Worm (Caenorhabditis elegans) whole organism, L4 larva: ENCODE measurements around the gene M57.1.

Experiments used
- F10B5.3 ChIP-seq: sonication (generic microtip); optimal IDR thresholded peaks from 2 replicates; lab custom pipeline; 2016; ENCODE audit warnings: mild to moderate bottlenecking, missing genetic modification characterization, missing compliant biosample characterization
- F37D6.2 ChIP-seq: sonication (generic microtip); optimal IDR thresholded peaks from 2 replicates; lab custom pipeline; 2016; ENCODE audit warnings: mild to moderate bottlenecking, missing genetic modification characterization, missing compliant biosample characterization
- F44E2.7 ChIP-seq: fragments of 200-800 bp; sonication (Bioruptor generic); IDR thresholded peaks from 2 replicates; pipeline ENCODE4 v2.1.2; 2022; ENCODE audit warnings: missing genetic modification characterization, missing compliant biosample characterization
- F49E8.2 ChIP-seq: sonication (generic microtip); optimal IDR thresholded peaks from 2 replicates; lab custom pipeline; 2016; ENCODE audit warnings: missing compliant biosample characterization, mild to moderate bottlenecking, missing genetic modification characterization, borderline replicate concordance
- T26A8.4 ChIP-seq: fragments of 200-800 bp; sonication (Bioruptor generic); IDR thresholded peaks from 2 replicates; pipeline ENCODE4 v1.3.6; 2022; ENCODE audit warnings: missing genetic modification characterization, missing compliant biosample characterization
- Y105C5A.15 ChIP-seq: fragments of 200-800 bp; sonication (Bioruptor generic); IDR thresholded peaks from 2 replicates; pipeline ENCODE4 v1.3.6; 2022; ENCODE audit warnings: missing genetic modification characterization, missing compliant biosample characterization
- Y48G9A.11 ChIP-seq: fragments of 200-800 bp; sonication (Bioruptor generic); IDR thresholded peaks from 2 replicates; pipeline ENCODE4 v1.3.6; 2022; ENCODE audit warnings: missing genetic modification reagents, missing genetic modification characterization, missing compliant biosample characterization
- Y5F2A.4 ChIP-seq: fragments of 200-800 bp; sonication (Bioruptor generic); optimal IDR thresholded peaks from 2 replicates; lab custom pipeline; 2018; ENCODE audit warnings: mild to moderate bottlenecking, missing genetic modification characterization, missing compliant biosample characterization
- ZK337.2 ChIP-seq: fragments of 200-800 bp; sonication (Bioruptor generic); IDR thresholded peaks from 2 replicates; pipeline ENCODE4 v1.3.6; 2022; ENCODE audit warnings: missing genetic modification reagents, missing genetic modification characterization, missing compliant biosample characterization
- ZK546.5 ChIP-seq, 2 experiments: sonication (generic microtip); optimal IDR thresholded peaks; 2 replicates each; lab custom pipeline; 2017; ENCODE audit warnings: missing biosample characterization in 2 of 2, missing genetic modification characterization in 2 of 2
- aha-1 ChIP-seq: fragments of 150-350 bp; peaks from one replicate; lab custom pipeline; 2014; ENCODE audit warnings: missing biosample characterization, missing genetic modification characterization
- aly-2 ChIP-seq: sonication (generic microtip); optimal IDR thresholded peaks from 2 replicates; lab custom pipeline; 2018; ENCODE audit warnings: missing biosample characterization, missing genetic modification characterization
- ama-1 ChIP-seq: fragments of 150-350 bp; optimal IDR thresholded peaks from 2 replicates; lab custom pipeline; 2014; ENCODE audit warnings: inconsistent platforms, mixed read lengths
- ceh-28 ChIP-seq: fragments of 150-350 bp; optimal IDR thresholded peaks from 2 replicates; lab custom pipeline; 2014; ENCODE audit warnings: missing biosample characterization, missing genetic modification reagents, missing genetic modification characterization
- ceh-32 ChIP-seq: sonication (generic microtip); optimal IDR thresholded peaks from 2 replicates; lab custom pipeline; 2016; ENCODE audit warnings: mild to moderate bottlenecking, missing genetic modification characterization, missing compliant biosample characterization; ENCODE audit not compliant: poor library complexity
- ceh-62 ChIP-seq: sonication (generic microtip); optimal IDR thresholded peaks from 2 replicates; lab custom pipeline; 2017; ENCODE audit warnings: missing biosample characterization, missing genetic modification characterization
- ceh-82 ChIP-seq: sonication (generic microtip); optimal IDR thresholded peaks from 2 replicates; lab custom pipeline; 2017; ENCODE audit warnings: missing biosample characterization, missing genetic modification characterization
- ces-1 ChIP-seq: fragments of 150-350 bp; sonication (generic microtip); optimal IDR thresholded peaks from 4 replicates; lab custom pipeline; 2014; ENCODE audit warnings: missing biosample characterization, missing genetic modification reagents, missing genetic modification characterization
- cey-2 ChIP-seq: sonication (generic microtip); optimal IDR thresholded peaks from 3 replicates; lab custom pipeline; 2017; ENCODE audit warnings: missing genetic modification characterization, mild to moderate bottlenecking, missing compliant biosample characterization, antibody characterized with exemption, borderline replicate concordance; ENCODE audit not compliant: insufficient read depth
- daf-16 ChIP-seq, 3 experiments: sonication (generic microtip); optimal IDR thresholded peaks; 2 replicates each; lab custom pipeline; 2016 to 2017; ENCODE audit warnings: missing genetic modification characterization in 3 of 3, missing genetic modification reagents in 3 of 3, mild to moderate bottlenecking in 2 of 3, missing compliant biosample characterization in 2 of 3, missing biosample characterization in 1 of 3, moderate library complexity in 1 of 3
- daf-8 ChIP-seq: fragments of 200-800 bp; sonication (Bioruptor generic); IDR thresholded peaks from 2 replicates; pipeline ENCODE4 v1.3.6; 2022; ENCODE audit warnings: missing genetic modification characterization, missing compliant biosample characterization
- dmd-6 ChIP-seq: fragments of 200-800 bp; sonication (Bioruptor generic); IDR thresholded peaks from 2 replicates; pipeline ENCODE4 v1.3.6; 2022; ENCODE audit warnings: missing genetic modification reagents, missing genetic modification characterization, missing compliant biosample characterization
- dmd-9 ChIP-seq: fragments of 200-800 bp; sonication (Bioruptor generic); IDR thresholded peaks from 2 replicates; pipeline ENCODE4 v1.3.6; 2022; ENCODE audit warnings: missing genetic modification reagents, missing genetic modification characterization, missing compliant biosample characterization
- egl-43 ChIP-seq: fragments of 200-800 bp; sonication (Bioruptor generic); IDR thresholded peaks from 2 replicates; pipeline ENCODE4 v1.3.6; 2022; ENCODE audit warnings: missing genetic modification reagents, missing genetic modification characterization, missing compliant biosample characterization
- fos-1 ChIP-seq: fragments of 150-350 bp; optimal IDR thresholded peaks from 2 replicates; lab custom pipeline; 2014; ENCODE audit warnings: missing biosample characterization, missing genetic modification characterization
- hif-1 ChIP-seq, 2 experiments: sonication (generic microtip); optimal IDR thresholded peaks; 2 replicates each; lab custom pipeline; 2016 to 2017; ENCODE audit warnings: missing compliant biosample characterization in 2 of 2, missing genetic modification characterization in 2 of 2, missing genetic modification reagents in 2 of 2, missing genotype in 2 of 2, mild to moderate bottlenecking in 1 of 2
- hmg-1.1 ChIP-seq: fragments of 200-800 bp; sonication (Bioruptor generic); IDR thresholded peaks from 2 replicates; pipeline ENCODE4 v1.3.6; 2022; ENCODE audit warnings: missing genetic modification reagents, missing genetic modification characterization, missing compliant biosample characterization
- lin-1 ChIP-seq: fragments of 200-800 bp; sonication (Bioruptor generic); IDR thresholded peaks from 2 replicates; pipeline ENCODE4 v1.3.6; 2022; ENCODE audit warnings: missing genetic modification reagents, missing genetic modification characterization, missing compliant biosample characterization
- lir-3 ChIP-seq: sonication (generic microtip); optimal IDR thresholded peaks from 2 replicates; lab custom pipeline; 2016; ENCODE audit warnings: mild to moderate bottlenecking, missing genetic modification characterization, missing compliant biosample characterization
- madf-9 ChIP-seq: fragments of 200-800 bp; sonication (Bioruptor generic); conservative IDR thresholded peaks from 2 replicates; pipeline ENCODE4 v1.3.6; 2022; ENCODE audit warnings: missing genetic modification reagents, missing genetic modification characterization, missing compliant biosample characterization
- mdl-1 ChIP-seq, 2 experiments: fragments of 150-350 bp in 1 of 2; sonication (generic microtip) in 1 of 2; optimal IDR thresholded peaks; 2 replicates each; lab custom pipeline; 2014 to 2017; ENCODE audit warnings: missing biosample characterization in 2 of 2, missing genetic modification characterization in 2 of 2
- mdt-29 ChIP-seq: fragments of 200-800 bp; sonication (Bioruptor generic); IDR thresholded peaks from 2 replicates; pipeline ENCODE4 v1.3.6; 2022; ENCODE audit warnings: missing genetic modification reagents, missing genetic modification characterization, missing compliant biosample characterization
- mxl-2 ChIP-seq: fragments of 200-800 bp; sonication (Bioruptor generic); conservative IDR thresholded peaks from 2 replicates; pipeline ENCODE4 v1.3.6; 2022; ENCODE audit warnings: missing genetic modification reagents, missing genetic modification characterization, missing compliant biosample characterization
- mxl-3 ChIP-seq: fragments of 200-800 bp; sonication (Bioruptor generic); optimal IDR thresholded peaks from 2 replicates; lab custom pipeline; 2018; ENCODE audit warnings: mild to moderate bottlenecking, missing genetic modification characterization, missing compliant biosample characterization
- nhr-25 ChIP-seq: sonication (generic microtip); optimal IDR thresholded peaks from 2 replicates; lab custom pipeline; 2017; ENCODE audit warnings: missing genetic modification characterization, mild to moderate bottlenecking, missing compliant biosample characterization, antibody characterized with exemption, moderate library complexity, borderline replicate concordance; ENCODE audit not compliant: insufficient read depth
- nhr-28 ChIP-seq: fragments of 150-350 bp; optimal IDR thresholded peaks from 2 replicates; lab custom pipeline; 2014; ENCODE audit warnings: missing biosample characterization, missing genetic modification characterization
- nhr-42 ChIP-seq: fragments of 200-800 bp; sonication (Bioruptor generic); IDR thresholded peaks from 2 replicates; pipeline ENCODE4 v1.3.6; 2022; ENCODE audit warnings: missing genetic modification characterization, missing compliant biosample characterization
- nhr-6 ChIP-seq: fragments of 150-350 bp; optimal IDR thresholded peaks from 2 replicates; lab custom pipeline; 2014; ENCODE audit warnings: missing biosample characterization, missing genetic modification characterization
- nhr-76 ChIP-seq: fragments of 150-350 bp; optimal IDR thresholded peaks from 2 replicates; lab custom pipeline; 2014; ENCODE audit warnings: missing biosample characterization, missing genetic modification characterization
- saeg-2 ChIP-seq: fragments of 200-800 bp; sonication (Bioruptor generic); IDR thresholded peaks from 2 replicates; pipeline ENCODE4 v1.3.6; 2022; ENCODE audit warnings: missing genetic modification reagents, missing genetic modification characterization, missing compliant biosample characterization
- sdz-12 ChIP-seq: fragments of 200-800 bp; sonication (Bioruptor generic); optimal IDR thresholded peaks from 2 replicates; lab custom pipeline; 2018; ENCODE audit warnings: mild to moderate bottlenecking, missing genetic modification characterization, missing compliant biosample characterization
- snpc-4 ChIP-seq: fragments of 150-350 bp; optimal IDR thresholded peaks from 2 replicates; lab custom pipeline; 2014; ENCODE audit warnings: missing biosample characterization, missing genetic modification characterization
- spr-1 ChIP-seq: sonication (generic microtip); optimal IDR thresholded peaks from 2 replicates; lab custom pipeline; 2016; ENCODE audit warnings: mild to moderate bottlenecking, missing genetic modification characterization, missing compliant biosample characterization
- spr-3 ChIP-seq: fragments of 200-800 bp; sonication (Bioruptor generic); optimal IDR thresholded peaks from 2 replicates; lab custom pipeline; 2018; ENCODE audit warnings: mild to moderate bottlenecking, missing genetic modification characterization, missing compliant biosample characterization
- tag-97 ChIP-seq: fragments of 200-800 bp; sonication (Bioruptor generic); IDR thresholded peaks from 2 replicates; pipeline ENCODE4 v1.3.6; 2022; ENCODE audit warnings: missing genetic modification characterization, missing compliant biosample characterization
- unc-130 ChIP-seq: sonication (generic microtip); optimal IDR thresholded peaks from 2 replicates; lab custom pipeline; 2016; ENCODE audit warnings: missing genetic modification reagents, missing genetic modification characterization, missing compliant biosample characterization
- unc-62 ChIP-seq, 3 experiments: fragments of 150-350 bp in 1 of 3; sonication (generic microtip); optimal IDR thresholded peaks in 2 of 3; peaks in 1 of 3; 1 replicate in 1 of 3; 2 replicates in 2 of 3; lab custom pipeline; 2014 to 2017; ENCODE audit warnings: missing biosample characterization in 3 of 3, missing genetic modification characterization in 3 of 3, missing genetic modification reagents in 3 of 3, missing genotype in 1 of 3
- vab-7 ChIP-seq: fragments of 200-800 bp; sonication (Bioruptor generic); IDR thresholded peaks from 2 replicates; pipeline ENCODE4 v1.3.6; 2022; ENCODE audit warnings: missing genetic modification reagents, missing genetic modification characterization, missing compliant biosample characterization
- zag-1 ChIP-seq: fragments of 150-350 bp; optimal IDR thresholded peaks from 2 replicates; lab custom pipeline; 2014; ENCODE audit warnings: missing biosample characterization, missing genetic modification characterization
- zip-11 ChIP-seq: fragments of 200-800 bp; sonication (Bioruptor generic); IDR thresholded peaks from 2 replicates; pipeline ENCODE4 v1.3.6; 2022; ENCODE audit warnings: missing genetic modification characterization, missing compliant biosample characterization

The M57.1 gene

ce11 chrIV:3524584-3525020 lies 7.7 kb upstream of the M57.1 start (continued):
- TF ChIP-seq hmg-1.1 = peak; percentile 82
- TF ChIP-seq spr-1 (tag; lab: Kevin White, UChicago) = peak; percentile 61
- TF ChIP-seq Y105C5A.15 (GFP tag; lab: Robert Waterston, UW) = peak; percentile 82; the same call in 1 of the 2 replicates
- peak; percentile 84 for TF ChIP-seq aha-1 (tag; lab: Kevin White, UChicago)
- peak in 1 of 2 experiments; percentile 72 for TF ChIP-seq daf-16 (GFP tag; optimal IDR thresholded peaks at IDR 0.05; lab: Kevin White, UChicago)
- TF ChIP-seq daf-16 (tag; optimal IDR thresholded peaks at IDR 0.05; lab: Kevin White, UChicago) = peak; percentile 42
- TF ChIP-seq ZK337.2 (GFP tag; lab: Robert Waterston, UW) = peak; percentile 67; the same call in 1 of the 2 replicates
- no peak for TF ChIP-seq ama-1 (lab: Kevin White, UChicago)
- no peak for TF ChIP-seq F44E2.7
- TF ChIP-seq F49E8.2 = peak; percentile 29
- peak; percentile 49 for TF ChIP-seq unc-130 (GFP tag; lab: Kevin White, UChicago)
- TF ChIP-seq spr-3 (GFP tag; lab: Kevin White, UChicago) = peak; percentile 65
- TF ChIP-seq Y5F2A.4 (GFP tag; lab: Kevin White, UChicago) = peak; percentile 36
- TF ChIP-seq ceh-28 (tag; lab: Kevin White, UChicago) = no peak
- TF ChIP-seq zag-1 (tag; lab: Kevin White, UChicago) = no peak
- no peak for TF ChIP-seq fos-1 (tag; lab: Kevin White, UChicago)
- TF ChIP-seq hif-1 (tag; optimal IDR thresholded peaks at IDR 0.05; lab: Kevin White, UChicago) = peak in 1 of 2 experiments; percentile 16
- TF ChIP-seq mdl-1 (tag; optimal IDR thresholded peaks at IDR 0.05; lab: Kevin White, UChicago) = no peak
- TF ChIP-seq unc-62 (GFP tag; optimal IDR thresholded peaks at IDR 0.05 in 1 of 2; lab: Kevin White, UChicago) = no peak
- no peak for TF ChIP-seq unc-62 (tag; optimal IDR thresholded peaks at IDR 0.05; lab: Kevin White, UChicago)
- TF ChIP-seq cey-2 (tag; lab: Kevin White, UChicago) = no peak
- no peak for TF ChIP-seq ces-1 (GFP tag; lab: Kevin White, UChicago)
- TF ChIP-seq vab-7 (GFP tag; lab: Robert Waterston, UW) = peak; percentile 77
- TF ChIP-seq ceh-62 = no peak
- TF ChIP-seq mxl-2 (GFP tag; lab: Robert Waterston, UW) = peak; percentile 78
- no peak for TF ChIP-seq F10B5.3
- TF ChIP-seq daf-8 = 0 out of 2 replicates have a peak, but pooled peaks have one; percentile 25
- no peak for TF ChIP-seq ceh-82 (tag; lab: Kevin White, UChicago)
- no peak for TF ChIP-seq nhr-76 (tag; lab: Kevin White, UChicago)
- TF ChIP-seq nhr-42 (GFP tag; lab: Robert Waterston, UW) = no peak
- peak; percentile 86 for TF ChIP-seq egl-43 (GFP tag; lab: Robert Waterston, UW)
- TF ChIP-seq nhr-25 (tag; lab: Kevin White, UChicago) = no peak
- TF ChIP-seq mdt-29 (GFP tag; lab: Robert Waterston, UW) = no peak
- TF ChIP-seq lir-3 = peak; percentile 7
- TF ChIP-seq F37D6.2 (tag; lab: Kevin White, UChicago) = peak; percentile 45
- TF ChIP-seq sdz-12 (GFP tag; lab: Kevin White, UChicago) = peak; percentile 73
- TF ChIP-seq Y48G9A.11 (GFP tag; lab: Robert Waterston, UW) = peak; percentile 77
- TF ChIP-seq saeg-2 (GFP tag; lab: Robert Waterston, UW) = 0 out of 2 replicates have a peak, but pooled peaks have one; percentile 16
- TF ChIP-seq ceh-32 = no peak
- no peak for TF ChIP-seq tag-97 (GFP tag; lab: Robert Waterston, UW)
- no peak for TF ChIP-seq zip-11 (GFP tag; lab: Robert Waterston, UW)
- no peak for TF ChIP-seq aly-2 (tag; lab: Kevin White, UChicago)
- TF ChIP-seq madf-9 (GFP tag; lab: Robert Waterston, UW) = peak; percentile 79
- peak; percentile 42; the same call in 1 of the 2 replicates for TF ChIP-seq dmd-9 (GFP tag; lab: Robert Waterston, UW)
- peak; percentile 80 for TF ChIP-seq T26A8.4 (GFP tag; lab: Robert Waterston, UW)
- TF ChIP-seq nhr-28 = peak; percentile 7
- TF ChIP-seq snpc-4 (tag; lab: Kevin White, UChicago) = no peak
- TF ChIP-seq lin-1 = peak; percentile 73; the same call in 1 of the 2 replicates
- TF ChIP-seq mxl-3 (GFP tag; lab: Kevin White, UChicago) = peak; percentile 16
- no peak for TF ChIP-seq ZK546.5 (tag; optimal IDR thresholded peaks at IDR 0.05; lab: Kevin White, UChicago)
- peak; percentile 58 for TF ChIP-seq dmd-6 (GFP tag; lab: Robert Waterston, UW)
- TF ChIP-seq nhr-6 (tag; lab: Kevin White, UChicago) = peak; percentile 42
